Fruit fly (Drosophila melanogaster) whole organism, wandering third instar larva: ENCODE data around the gene CG13711.
A peak's percentile ranks its signal among the peaks of the same experiment; 100 is the strongest.

Experiments used
- Abd-B ChIP-seq: fragments of >200 bp; optimal IDR thresholded peaks from 2 replicates; lab custom pipeline; 2017; ENCODE audit warnings: missing biosample characterization, missing genetic modification characterization
- CG32264 ChIP-seq: fragments of 200-800 bp; sonication (Bioruptor generic); optimal IDR thresholded peaks from 2 replicates; lab custom pipeline; 2016; ENCODE audit warnings: missing biosample characterization, missing genetic modification characterization
- CG9705 ChIP-seq: fragments of 200-800 bp; sonication (Bioruptor generic); optimal IDR thresholded peaks from 2 replicates; lab custom pipeline; 2018; ENCODE audit warnings: missing biosample characterization, mild to moderate bottlenecking, missing genetic modification characterization
- CrebA ChIP-seq: fragments of 200-800 bp; sonication (Bioruptor generic); optimal IDR thresholded peaks from 2 replicates; lab custom pipeline; 2016; ENCODE audit warnings: missing biosample characterization, mild to moderate bottlenecking, missing genetic modification characterization, borderline replicate concordance
- Dfd ChIP-seq: fragments of >200 bp; optimal IDR thresholded peaks from 2 replicates; lab custom pipeline; 2017; ENCODE audit warnings: missing biosample characterization, missing genetic modification characterization
- Dif ChIP-seq: fragments of 200-275, 200-300 bp; sonication (Bioruptor generic); optimal IDR thresholded peaks from 2 replicates; lab custom pipeline; 2018; ENCODE audit warnings: missing biosample characterization, missing genetic modification characterization; ENCODE audit not compliant: partially characterized antibody
- GATAd ChIP-seq: sonication (Bioruptor generic); optimal IDR thresholded peaks from 2 replicates; lab custom pipeline; 2016; ENCODE audit warnings: missing biosample characterization, missing genetic modification characterization
- HLH106 ChIP-seq: fragments of 200-800 bp; optimal IDR thresholded peaks from 3 replicates; lab custom pipeline; 2019; ENCODE audit warnings: missing biosample characterization, mild to moderate bottlenecking, missing genetic modification characterization, moderate library complexity
- Hr78 ChIP-seq: fragments of >200 bp; optimal IDR thresholded peaks from 2 replicates; lab custom pipeline; 2017; ENCODE audit warnings: missing biosample characterization, missing genetic modification characterization
- Hr83 ChIP-seq: fragments of 200-300 bp; sonication (Bioruptor generic); optimal IDR thresholded peaks from 2 replicates; lab custom pipeline; 2016; ENCODE audit warnings: missing biosample characterization, mild to moderate bottlenecking, missing genetic modification characterization, moderate library complexity; ENCODE audit not compliant: poor library complexity, severe bottlenecking
- Jra ChIP-seq: sonication (Bioruptor generic); optimal IDR thresholded peaks from 2 replicates; lab custom pipeline; 2016; ENCODE audit warnings: missing biosample characterization, missing genetic modification characterization
- Mio ChIP-seq: sonication (Bioruptor generic); optimal IDR thresholded peaks from 2 replicates; lab custom pipeline; 2016; ENCODE audit warnings: missing biosample characterization, missing genetic modification characterization
- N ChIP-seq: fragments of >200 bp; optimal IDR thresholded peaks from 2 replicates; lab custom pipeline; 2018; ENCODE audit warnings: missing biosample characterization, missing external identifiers, missing genetic modification characterization
- OdsH ChIP-seq: fragments of 200-800 bp; sonication (Bioruptor generic); optimal IDR thresholded peaks from 2 replicates; lab custom pipeline; 2016; ENCODE audit warnings: missing biosample characterization, mild to moderate bottlenecking, missing genetic modification characterization
- Rel ChIP-seq, 2 experiments: fragments of 200-800 bp; sonication (Bioruptor generic) in 1 of 2; optimal IDR thresholded peaks; 2 replicates in 1 of 2; 3 replicates in 1 of 2; lab custom pipeline; 2016 to 2019; ENCODE audit warnings: mild to moderate bottlenecking in 2 of 2, missing biosample characterization in 2 of 2, missing genetic modification characterization in 2 of 2, moderate library complexity in 1 of 2
- Sp1 ChIP-seq: fragments of 200-800 bp; sonication (Bioruptor generic); optimal IDR thresholded peaks from 3 replicates; lab custom pipeline; 2019; ENCODE audit warnings: missing biosample characterization, mild to moderate bottlenecking, missing genetic modification characterization, moderate library complexity
- Vsx2 ChIP-seq: fragments of 200-300, 225-300 bp; sonication (Bioruptor generic); optimal IDR thresholded peaks from 2 replicates; lab custom pipeline; 2018; ENCODE audit warnings: missing biosample characterization, missing genetic modification characterization; ENCODE audit not compliant: partially characterized antibody
- br ChIP-seq: fragments of 200-800 bp; sonication (Bioruptor generic); optimal IDR thresholded peaks from 2 replicates; lab custom pipeline; 2016; ENCODE audit warnings: missing biosample characterization, missing genetic modification characterization
- dl ChIP-seq, 2 experiments: fragments of 175-275, 200-275 bp in 1 of 2; fragments of 200-275 bp in 1 of 2; sonication (Bioruptor generic); optimal IDR thresholded peaks; lab custom pipeline; 2018; ENCODE audit warnings: mild to moderate bottlenecking in 2 of 2, missing biosample characterization in 2 of 2, missing genetic modification characterization in 2 of 2, moderate library complexity in 2 of 2; ENCODE audit not compliant: partially characterized antibody in 2 of 2, insufficient read depth in 1 of 2
- dmrt93B ChIP-seq: fragments of 200-800 bp; sonication (Bioruptor generic); optimal IDR thresholded peaks from 2 replicates; lab custom pipeline; 2018; ENCODE audit warnings: missing biosample characterization, mild to moderate bottlenecking, missing genetic modification characterization
- dsf ChIP-seq: sonication (Bioruptor generic); optimal IDR thresholded peaks from 2 replicates; lab custom pipeline; 2016; ENCODE audit warnings: missing biosample characterization, missing genetic modification characterization, borderline replicate concordance
- ey ChIP-seq: fragments of 200-800 bp; sonication (Bioruptor generic); optimal IDR thresholded peaks from 2 replicates; lab custom pipeline; 2016; ENCODE audit warnings: missing biosample characterization, missing genetic modification characterization
- foxo ChIP-seq, 2 experiments: fragments of 200-800 bp; sonication (Bioruptor generic); optimal IDR thresholded peaks; 2 replicates in 1 of 2; 3 replicates in 1 of 2; lab custom pipeline; 2016 to 2017; ENCODE audit warnings: missing biosample characterization in 2 of 2, missing genetic modification characterization in 2 of 2
- fru ChIP-seq: fragments of 200-800 bp; sonication (Bioruptor generic); optimal IDR thresholded peaks from 3 replicates; lab custom pipeline; 2016; ENCODE audit warnings: missing biosample characterization, mild to moderate bottlenecking, missing genetic modification characterization
- h ChIP-seq: fragments of 200-800 bp; sonication (Bioruptor generic); optimal IDR thresholded peaks from 3 replicates; lab custom pipeline; 2016; ENCODE audit warnings: missing biosample characterization, mild to moderate bottlenecking, missing genetic modification characterization
- jim ChIP-seq: fragments of 175-275, 200-325 bp; sonication (Bioruptor generic); optimal IDR thresholded peaks from 2 replicates; lab custom pipeline; 2016; ENCODE audit warnings: missing biosample characterization, mild to moderate bottlenecking, missing genetic modification characterization
- lola ChIP-seq: fragments of >200 bp; optimal IDR thresholded peaks from 2 replicates; lab custom pipeline; 2017; ENCODE audit warnings: missing biosample characterization, missing genetic modification characterization
- pan ChIP-seq: fragments of >200 bp; optimal IDR thresholded peaks from 2 replicates; lab custom pipeline; 2017
- psq ChIP-seq: fragments of 200-800 bp; sonication (Bioruptor generic); optimal IDR thresholded peaks from 3 replicates; lab custom pipeline; 2017; ENCODE audit warnings: missing biosample characterization, mild to moderate bottlenecking, missing genetic modification characterization, moderate library complexity
- sage ChIP-seq: fragments of 200-800 bp; sonication (Bioruptor generic); optimal IDR thresholded peaks from 2 replicates; lab custom pipeline; 2016; ENCODE audit warnings: missing biosample characterization, mild to moderate bottlenecking, missing genetic modification characterization
- usp ChIP-seq: fragments of >200 bp; optimal IDR thresholded peaks from 2 replicates; lab custom pipeline; 2017; ENCODE audit warnings: missing biosample characterization, missing genetic modification characterization
- woc ChIP-seq: sonication (Bioruptor generic); optimal IDR thresholded peaks from 2 replicates; lab custom pipeline; 2016; ENCODE audit warnings: missing biosample characterization, mild to moderate bottlenecking, missing genetic modification characterization

Gene CG13711

dm6 chr3L:4747119-4747851 lies 10.4 kb upstream of the CG13711 start:
- TF ChIP-seq jim (GFP tag; lab: Kevin White, UChicago) (peak; percentile 36), Dif (no peak), dl (GFP tag; optimal IDR thresholded peaks at IDR 0.05; lab: Kevin White, UChicago; ENCODE audit: insufficient read depth in 1 of 2, partially characterized antibody in 2 of 2) (no peak), psq (GFP tag; lab: Kevin White, UChicago) (no peak), Dfd (GFP tag; lab: Kevin White, UChicago) (peak; percentile 69), sage (GFP tag; lab: Kevin White, UChicago) (no peak), Rel (GFP tag; optimal IDR thresholded peaks at IDR 0.05; lab: Kevin White, UChicago) (no peak), Rel (tag; optimal IDR thresholded peaks at IDR 0.05; lab: Kevin White, UChicago) (peak; percentile 16)
- TF ChIP-seq, all 38 proteins: peak for 3

- TF ChIP-seq foxo (GFP tag; optimal IDR thresholded peaks at IDR 0.05; lab: Kevin White, UChicago) (no peak), Mio (GFP tag; lab: Kevin White, UChicago) (no peak), jim (GFP tag; lab: Kevin White, UChicago) (no peak), woc (GFP tag; lab: Kevin White, UChicago) (no peak), N (no peak), Rel (GFP tag; optimal IDR thresholded peaks at IDR 0.05; lab: Kevin White, UChicago) (no peak), Rel (tag; optimal IDR thresholded peaks at IDR 0.05; lab: Kevin White, UChicago) (no peak), usp (no peak)
Observed at dm6 chr3L:4748053-4748452, 9.6 kb upstream of the CG13711 start.

dm6 chr3L:4749126-4749525 lies 8.6 kb upstream of the CG13711 start:
- TF ChIP-seq foxo (GFP tag; optimal IDR thresholded peaks at IDR 0.05; lab: Kevin White, UChicago) (no peak), dmrt93B (GFP tag; lab: Kevin White, UChicago) (no peak), pan (no peak), ey (GFP tag; lab: Kevin White, UChicago) (no peak), dl (GFP tag; optimal IDR thresholded peaks at IDR 0.05; lab: Kevin White, UChicago; ENCODE audit: insufficient read depth in 1 of 2, partially characterized antibody in 2 of 2) (no peak), Hr78 (no peak), usp (no peak), h (GFP tag; lab: Kevin White, UChicago) (no peak)

dm6 chr3L:4750754-4751153 lies 6.9 kb upstream of the CG13711 start:
- no peak for TF ChIP-seq Hr83 (GFP tag; lab: Kevin White, UChicago)
- no peak for TF ChIP-seq jim (GFP tag; lab: Kevin White, UChicago)
- TF ChIP-seq psq (GFP tag; lab: Kevin White, UChicago) = no peak
- TF ChIP-seq CG32264 (GFP tag; lab: Kevin White, UChicago) = no peak
- no peak for TF ChIP-seq dmrt93B (GFP tag; lab: Kevin White, UChicago)
- no peak for TF ChIP-seq Dif
- TF ChIP-seq CrebA (GFP tag; lab: Kevin White, UChicago) = no peak
- TF ChIP-seq HLH106 (tag; lab: Kevin White, UChicago) = no peak
- no peak for TF ChIP-seq Jra (GFP tag; lab: Kevin White, UChicago)
- TF ChIP-seq OdsH (GFP tag; lab: Kevin White, UChicago) = no peak
- no peak for TF ChIP-seq foxo (GFP tag; optimal IDR thresholded peaks at IDR 0.05; lab: Kevin White, UChicago)
- no peak for TF ChIP-seq br (GFP tag; lab: Kevin White, UChicago)
- no peak for TF ChIP-seq Vsx2 (GFP tag; lab: Kevin White, UChicago)
- TF ChIP-seq GATAd = no peak
- no peak for TF ChIP-seq fru (GFP tag; lab: Kevin White, UChicago)
- TF ChIP-seq Sp1 (GFP tag; lab: Kevin White, UChicago) = no peak
- TF ChIP-seq CG9705 (GFP tag; lab: Kevin White, UChicago) = no peak
- TF ChIP-seq, all 38 proteins: peak for 0

- no peak for TF ChIP-seq Mio (GFP tag; lab: Kevin White, UChicago)
- no peak for TF ChIP-seq CG32264 (GFP tag; lab: Kevin White, UChicago)
- TF ChIP-seq Vsx2 (GFP tag; lab: Kevin White, UChicago) = no peak
- no peak for TF ChIP-seq N
- no peak for TF ChIP-seq h (GFP tag; lab: Kevin White, UChicago)
- no peak for TF ChIP-seq lola
- TF ChIP-seq dmrt93B (GFP tag; lab: Kevin White, UChicago) = no peak
- no peak for TF ChIP-seq psq (GFP tag; lab: Kevin White, UChicago)
- no peak for TF ChIP-seq Rel (GFP tag; optimal IDR thresholded peaks at IDR 0.05; lab: Kevin White, UChicago)
- no peak for TF ChIP-seq Rel (tag; optimal IDR thresholded peaks at IDR 0.05; lab: Kevin White, UChicago)
- no peak for TF ChIP-seq ey (GFP tag; lab: Kevin White, UChicago)
- no peak for TF ChIP-seq CrebA (GFP tag; lab: Kevin White, UChicago)
- TF ChIP-seq dl (GFP tag; optimal IDR thresholded peaks at IDR 0.05; lab: Kevin White, UChicago; ENCODE audit: insufficient read depth in 1 of 2, partially characterized antibody in 2 of 2) = no peak
- no peak for TF ChIP-seq dsf (GFP tag; lab: Kevin White, UChicago)
- TF ChIP-seq Abd-B (GFP tag; lab: Kevin White, UChicago) = no peak
- no peak for TF ChIP-seq usp
- TF ChIP-seq Sp1 (GFP tag; lab: Kevin White, UChicago) = no peak
- no peak for TF ChIP-seq pan
- TF ChIP-seq CG9705 (GFP tag; lab: Kevin White, UChicago) = no peak
- TF ChIP-seq Jra (GFP tag; lab: Kevin White, UChicago) = no peak
- TF ChIP-seq Dfd (GFP tag; lab: Kevin White, UChicago) = no peak
Observed at dm6 chr3L:4753638-4754037, 4.0 kb upstream of the CG13711 start, which contains the start of gene CG12493. CG12493 (minus strand) TSS chr3L:4753738.
